Worm (Caenorhabditis elegans) whole organism, L4 larva: Measurements from ENCODE around the gene rpb-2.
A peak's percentile ranks its signal among the peaks of the same experiment; 100 is the strongest.

Source experiments
- D1046.2 ChIP-seq: fragments of 200-800 bp; sonication (Bioruptor generic); IDR thresholded peaks from 2 replicates; pipeline ENCODE4 v1.3.6; 2022; ENCODE audit warnings: missing genetic modification characterization, missing compliant biosample characterization
- F10B5.3 ChIP-seq: sonication (generic microtip); optimal IDR thresholded peaks from 2 replicates; lab custom pipeline; 2016; ENCODE audit warnings: mild to moderate bottlenecking, missing genetic modification characterization, missing compliant biosample characterization
- F37D6.2 ChIP-seq: sonication (generic microtip); optimal IDR thresholded peaks from 2 replicates; lab custom pipeline; 2016; ENCODE audit warnings: mild to moderate bottlenecking, missing genetic modification characterization, missing compliant biosample characterization
- F44E2.7 ChIP-seq: fragments of 200-800 bp; sonication (Bioruptor generic); IDR thresholded peaks from 2 replicates; pipeline ENCODE4 v2.1.2; 2022; ENCODE audit warnings: missing genetic modification characterization, missing compliant biosample characterization
- R02D3.7 ChIP-seq: fragments of 150-350 bp; sonication (generic microtip); optimal IDR thresholded peaks from 3 replicates; lab custom pipeline; 2014; ENCODE audit warnings: missing biosample characterization, missing genetic modification characterization
- T26A8.4 ChIP-seq: fragments of 200-800 bp; sonication (Bioruptor generic); IDR thresholded peaks from 2 replicates; pipeline ENCODE4 v1.3.6; 2022; ENCODE audit warnings: missing genetic modification characterization, missing compliant biosample characterization
- Y105C5A.15 ChIP-seq: fragments of 200-800 bp; sonication (Bioruptor generic); IDR thresholded peaks from 2 replicates; pipeline ENCODE4 v1.3.6; 2022; ENCODE audit warnings: missing genetic modification characterization, missing compliant biosample characterization
- Y48G9A.11 ChIP-seq: fragments of 200-800 bp; sonication (Bioruptor generic); IDR thresholded peaks from 2 replicates; pipeline ENCODE4 v1.3.6; 2022; ENCODE audit warnings: missing genetic modification reagents, missing genetic modification characterization, missing compliant biosample characterization
- ZK546.5 ChIP-seq, 2 experiments: sonication (generic microtip); optimal IDR thresholded peaks; 2 replicates each; lab custom pipeline; 2017; ENCODE audit warnings: missing biosample characterization in 2 of 2, missing genetic modification characterization in 2 of 2
- ctbp-1 ChIP-seq: fragments of 200-800 bp; sonication (Bioruptor generic); IDR thresholded peaks from 2 replicates; pipeline ENCODE4 v1.3.6; 2022; ENCODE audit warnings: missing genetic modification reagents, missing genetic modification characterization, missing compliant biosample characterization
- daf-16 ChIP-seq, 3 experiments: sonication (generic microtip); optimal IDR thresholded peaks; 2 replicates each; lab custom pipeline; 2016 to 2017; ENCODE audit warnings: missing genetic modification characterization in 3 of 3, missing genetic modification reagents in 3 of 3, mild to moderate bottlenecking in 2 of 3, missing compliant biosample characterization in 2 of 3, missing biosample characterization in 1 of 3, moderate library complexity in 1 of 3
- daf-8 ChIP-seq: fragments of 200-800 bp; sonication (Bioruptor generic); IDR thresholded peaks from 2 replicates; pipeline ENCODE4 v1.3.6; 2022; ENCODE audit warnings: missing genetic modification characterization, missing compliant biosample characterization
- duxl-1 ChIP-seq: sonication (generic microtip); optimal IDR thresholded peaks from 2 replicates; lab custom pipeline; 2016; ENCODE audit warnings: mild to moderate bottlenecking, missing genetic modification characterization, moderate library complexity, missing compliant biosample characterization; ENCODE audit not compliant: poor library complexity
- dve-1 ChIP-seq: sonication (generic microtip); optimal IDR thresholded peaks from 2 replicates; lab custom pipeline; 2017; ENCODE audit warnings: antibody characterized with exemption, mild to moderate bottlenecking, missing genetic modification characterization, missing compliant biosample characterization; ENCODE audit not compliant: insufficient read depth
- egl-43 ChIP-seq: fragments of 200-800 bp; sonication (Bioruptor generic); IDR thresholded peaks from 2 replicates; pipeline ENCODE4 v1.3.6; 2022; ENCODE audit warnings: missing genetic modification reagents, missing genetic modification characterization, missing compliant biosample characterization
- fkh-10 ChIP-seq: fragments of 150-350 bp; optimal IDR thresholded peaks from 2 replicates; lab custom pipeline; 2014; ENCODE audit warnings: missing biosample characterization, missing genetic modification reagents, missing genetic modification characterization
- hif-1 ChIP-seq, 2 experiments: sonication (generic microtip); optimal IDR thresholded peaks; 2 replicates each; lab custom pipeline; 2016 to 2017; ENCODE audit warnings: missing compliant biosample characterization in 2 of 2, missing genetic modification characterization in 2 of 2, missing genetic modification reagents in 2 of 2, missing genotype in 2 of 2, mild to moderate bottlenecking in 1 of 2
- hlh-11 ChIP-seq: fragments of 200-800 bp; sonication (Bioruptor generic); optimal IDR thresholded peaks from 2 replicates; lab custom pipeline; 2018; ENCODE audit warnings: mild to moderate bottlenecking, missing genetic modification characterization, missing compliant biosample characterization
- hlh-30 ChIP-seq: sonication (generic microtip); optimal IDR thresholded peaks from 2 replicates; lab custom pipeline; 2017; ENCODE audit warnings: antibody characterized with exemption, mild to moderate bottlenecking, missing genetic modification characterization, missing compliant biosample characterization; ENCODE audit not compliant: insufficient read depth
- hmg-1.1 ChIP-seq: fragments of 200-800 bp; sonication (Bioruptor generic); IDR thresholded peaks from 2 replicates; pipeline ENCODE4 v1.3.6; 2022; ENCODE audit warnings: missing genetic modification reagents, missing genetic modification characterization, missing compliant biosample characterization
- lin-13 ChIP-seq: fragments of 150-350 bp; optimal IDR thresholded peaks from 2 replicates; lab custom pipeline; 2014; ENCODE audit warnings: missing biosample characterization, missing genetic modification reagents, missing genetic modification characterization
- lin-29 ChIP-seq: fragments of 200-800 bp; sonication (Bioruptor generic); IDR thresholded peaks from 2 replicates; pipeline ENCODE4 v1.3.6; 2022; ENCODE audit warnings: missing genetic modification reagents, missing genetic modification characterization, missing compliant biosample characterization
- lin-38 ChIP-seq: fragments of 200-800 bp; sonication (Bioruptor generic); IDR thresholded peaks from 2 replicates; pipeline ENCODE4 v1.3.6; 2022; ENCODE audit warnings: missing genetic modification reagents, missing genetic modification characterization, missing compliant biosample characterization
- madf-5 ChIP-seq, 2 experiments: fragments of 200-800 bp; sonication (Bioruptor generic); IDR thresholded peaks; 2 replicates each; pipeline ENCODE4 v1.3.6; 2022; ENCODE audit warnings: missing compliant biosample characterization in 2 of 2, missing genetic modification characterization in 2 of 2
- mdl-1 ChIP-seq, 2 experiments: fragments of 150-350 bp in 1 of 2; sonication (generic microtip) in 1 of 2; optimal IDR thresholded peaks; 2 replicates each; lab custom pipeline; 2014 to 2017; ENCODE audit warnings: missing biosample characterization in 2 of 2, missing genetic modification characterization in 2 of 2
- mep-1 ChIP-seq: fragments of 150-350 bp; sonication (generic microtip); optimal IDR thresholded peaks from 3 replicates; lab custom pipeline; 2014; ENCODE audit warnings: missing biosample characterization, missing genetic modification characterization
- mes-2 ChIP-seq: sonication (generic microtip); optimal IDR thresholded peaks from 2 replicates; lab custom pipeline; 2016; ENCODE audit warnings: missing genotype, mild to moderate bottlenecking, missing genetic modification characterization, missing compliant biosample characterization; ENCODE audit not compliant: poor library complexity, severe bottlenecking
- mxl-2 ChIP-seq: fragments of 200-800 bp; sonication (Bioruptor generic); conservative IDR thresholded peaks from 2 replicates; pipeline ENCODE4 v1.3.6; 2022; ENCODE audit warnings: missing genetic modification reagents, missing genetic modification characterization, missing compliant biosample characterization
- mxl-3 ChIP-seq: fragments of 200-800 bp; sonication (Bioruptor generic); optimal IDR thresholded peaks from 2 replicates; lab custom pipeline; 2018; ENCODE audit warnings: mild to moderate bottlenecking, missing genetic modification characterization, missing compliant biosample characterization
- nhr-10 ChIP-seq: fragments of 150-350 bp; optimal IDR thresholded peaks from 2 replicates; lab custom pipeline; 2014; ENCODE audit warnings: missing biosample characterization, missing genetic modification characterization
- nhr-102 ChIP-seq: sonication (generic microtip); optimal IDR thresholded peaks from 2 replicates; lab custom pipeline; 2016; ENCODE audit warnings: mild to moderate bottlenecking, missing genetic modification characterization, moderate library complexity, missing compliant biosample characterization
- nhr-28 ChIP-seq: fragments of 150-350 bp; optimal IDR thresholded peaks from 2 replicates; lab custom pipeline; 2014; ENCODE audit warnings: missing biosample characterization, missing genetic modification characterization
- nhr-48 ChIP-seq: sonication (generic microtip); optimal IDR thresholded peaks from 2 replicates; lab custom pipeline; 2016; ENCODE audit warnings: mild to moderate bottlenecking, missing genetic modification characterization, missing compliant biosample characterization
- nhr-77 ChIP-seq: fragments of 150-350 bp; optimal IDR thresholded peaks from 2 replicates; lab custom pipeline; 2014; ENCODE audit warnings: missing biosample characterization, missing genetic modification characterization
- pha-4 ChIP-seq, 2 experiments: fragments of 150-350 bp in 1 of 2; fragments of 200-800 bp in 1 of 2; sonication (Bioruptor generic) in 1 of 2; IDR thresholded peaks in 1 of 2; optimal IDR thresholded peaks in 1 of 2; 2 replicates each; pipeline versions ENCODE4 v1.3.6 to Lab custom; 2014 to 2022; ENCODE audit warnings: missing genetic modification characterization in 2 of 2, missing genetic modification reagents in 2 of 2, missing biosample characterization in 1 of 2, missing compliant biosample characterization in 1 of 2
- rbr-2 ChIP-seq: sonication (generic microtip); optimal IDR thresholded peaks from 2 replicates; lab custom pipeline; 2016; ENCODE audit warnings: missing genotype, missing genetic modification characterization, missing compliant biosample characterization
- set-16 ChIP-seq: fragments of 200-800 bp; sonication (Bioruptor generic); IDR thresholded peaks from 2 replicates; pipeline ENCODE4 v1.3.6; 2022; ENCODE audit warnings: missing genetic modification reagents, missing genetic modification characterization, missing compliant biosample characterization
- snpc-1.2 ChIP-seq: fragments of 200-800 bp; sonication (Bioruptor generic); IDR thresholded peaks from 2 replicates; pipeline ENCODE4 v1.3.6; 2022; ENCODE audit warnings: missing genetic modification reagents, missing genetic modification characterization, missing compliant biosample characterization
- snpc-4 ChIP-seq: fragments of 150-350 bp; optimal IDR thresholded peaks from 2 replicates; lab custom pipeline; 2014; ENCODE audit warnings: missing biosample characterization, missing genetic modification characterization
- tag-97 ChIP-seq: fragments of 200-800 bp; sonication (Bioruptor generic); IDR thresholded peaks from 2 replicates; pipeline ENCODE4 v1.3.6; 2022; ENCODE audit warnings: missing genetic modification characterization, missing compliant biosample characterization
- tra-1 ChIP-seq: fragments of 200-800 bp; sonication (Bioruptor generic); IDR thresholded peaks from 2 replicates; pipeline ENCODE4 v1.3.6; 2022; ENCODE audit warnings: missing genetic modification reagents, missing genetic modification characterization, missing compliant biosample characterization
- unc-39 ChIP-seq: sonication (generic microtip); optimal IDR thresholded peaks from 2 replicates; lab custom pipeline; 2017; ENCODE audit warnings: missing biosample characterization, missing genetic modification characterization
- unc-62 ChIP-seq, 3 experiments: fragments of 150-350 bp in 1 of 3; sonication (generic microtip); optimal IDR thresholded peaks in 2 of 3; peaks in 1 of 3; 1 replicate in 1 of 3; 2 replicates in 2 of 3; lab custom pipeline; 2014 to 2017; ENCODE audit warnings: missing biosample characterization in 3 of 3, missing genetic modification characterization in 3 of 3, missing genetic modification reagents in 3 of 3, missing genotype in 1 of 3
- zfp-3 ChIP-seq: fragments of 200-800 bp; sonication (Bioruptor generic); conservative IDR thresholded peaks from 2 replicates; pipeline ENCODE4 v1.3.6; 2022; ENCODE audit warnings: missing genetic modification reagents, missing genetic modification characterization, missing compliant biosample characterization
- zip-11 ChIP-seq: fragments of 200-800 bp; sonication (Bioruptor generic); IDR thresholded peaks from 2 replicates; pipeline ENCODE4 v1.3.6; 2022; ENCODE audit warnings: missing genetic modification characterization, missing compliant biosample characterization
- zip-2 ChIP-seq: fragments of 150-350 bp; optimal IDR thresholded peaks from 2 replicates; lab custom pipeline; 2014; ENCODE audit warnings: missing biosample characterization, missing genetic modification characterization

rpb-2 gene

DNA sequence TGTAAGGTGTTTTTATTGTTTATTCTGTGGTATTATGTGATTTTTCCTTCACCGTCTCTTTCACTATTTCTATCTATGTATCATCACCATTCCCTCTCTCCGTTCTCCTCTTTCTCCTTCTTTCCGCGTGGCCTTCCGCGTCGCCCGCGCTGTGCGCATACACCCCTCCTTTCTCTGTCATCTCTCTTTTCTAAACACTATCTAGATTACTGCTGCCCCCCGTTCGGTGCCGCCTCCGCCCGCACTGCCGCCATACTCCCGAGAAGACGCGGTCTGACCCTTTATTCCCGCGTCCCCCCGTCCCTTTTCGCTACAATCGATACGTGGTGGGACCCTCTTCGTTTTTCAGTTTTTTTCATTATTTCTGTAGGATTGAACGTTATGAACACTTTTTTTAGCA is 9.3 kb downstream of the rpb-2 start (continued):
- TF ChIP-seq madf-5 (GFP tag; IDR thresholded peaks at IDR 0.05; lab: Robert Waterston, UW) (no peak), F44E2.7 (GFP tag; lab: Robert Waterston, UW) (no peak), zip-2 (no peak), unc-39 (tag; lab: Kevin White, UChicago) (no peak), fkh-10 (GFP tag; lab: Kevin White, UChicago) (no peak), hlh-30 (tag; lab: Kevin White, UChicago) (peak; percentile 33), R02D3.7 (tag; lab: Kevin White, UChicago) (no peak), snpc-1.2 (GFP tag; lab: Robert Waterston, UW) (0 out of 2 replicates have a peak, but pooled peaks have one; percentile 17), lin-29 (no peak), mdl-1 (tag; optimal IDR thresholded peaks at IDR 0.05; lab: Kevin White, UChicago) (peak; percentile 23 to 55), nhr-102 (tag; lab: Kevin White, UChicago) (no peak), hlh-11 (peak; percentile 47), mxl-2 (GFP tag; lab: Robert Waterston, UW) (no peak), Y105C5A.15 (GFP tag; lab: Robert Waterston, UW) (no peak), nhr-77 (tag; lab: Kevin White, UChicago) (no peak), dve-1 (no peak), mep-1 (tag; lab: Kevin White, UChicago) (no peak), hmg-1.1 (GFP tag; lab: Robert Waterston, UW) (peak; percentile 41), tag-97 (GFP tag; lab: Robert Waterston, UW) (no peak), F37D6.2 (tag; lab: Kevin White, UChicago) (no peak), mxl-3 (GFP tag; lab: Kevin White, UChicago) (peak; percentile 30), nhr-10 (tag; lab: Kevin White, UChicago) (no peak), nhr-48 (no peak), duxl-1 (tag; lab: Kevin White, UChicago) (no peak), rbr-2 (tag; lab: Kevin White, UChicago) (no peak), T26A8.4 (GFP tag; lab: Robert Waterston, UW) (peak; percentile 25), ZK546.5 (tag; optimal IDR thresholded peaks at IDR 0.05; lab: Kevin White, UChicago) (no peak), zip-11 (GFP tag; lab: Robert Waterston, UW) (no peak), F10B5.3 (tag; lab: Kevin White, UChicago) (no peak), daf-16 (GFP tag; optimal IDR thresholded peaks at IDR 0.05; lab: Kevin White, UChicago) (no peak), daf-16 (tag; optimal IDR thresholded peaks at IDR 0.05; lab: Kevin White, UChicago) (peak; percentile 29), lin-38 (GFP tag; lab: Robert Waterston, UW) (no peak), set-16 (GFP tag; lab: Robert Waterston, UW) (peak; percentile 81), mes-2 (tag; lab: Kevin White, UChicago) (peak; percentile 22), unc-62 (GFP tag; optimal IDR thresholded peaks at IDR 0.05 in 1 of 2; lab: Kevin White, UChicago) (no peak), unc-62 (tag; optimal IDR thresholded peaks at IDR 0.05; lab: Kevin White, UChicago) (no peak), pha-4 (GFP tag; IDR thresholded peaks at IDR 0.05; lab: Robert Waterston, UW) (0 out of 2 replicates have a peak, but pooled peaks have one; percentile 19), pha-4 (tag; optimal IDR thresholded peaks at IDR 0.05; lab: Kevin White, UChicago) (no peak)

DNA sequence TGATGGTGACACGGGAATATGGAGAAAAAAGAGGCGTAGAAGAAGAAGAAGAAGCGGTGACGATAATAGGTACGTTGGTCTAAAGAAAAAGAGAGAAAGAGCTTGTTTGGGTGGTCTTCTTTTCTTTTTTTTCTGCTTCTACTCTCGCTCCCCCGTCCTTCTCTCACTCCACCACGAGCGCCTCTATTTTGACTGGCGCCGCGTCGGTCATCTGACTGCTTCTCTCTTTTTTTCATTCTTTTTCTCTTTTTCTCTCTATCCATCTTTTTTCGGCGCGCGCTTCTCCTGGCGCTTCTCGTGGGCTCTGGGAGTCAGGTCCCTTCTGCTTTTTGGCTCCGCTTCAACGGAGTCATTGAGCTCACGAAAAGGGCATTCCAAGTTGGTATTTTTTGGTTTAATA is 11.0 kb downstream of the rpb-2 start:
- TF ChIP-seq fkh-10 (GFP tag; lab: Kevin White, UChicago) (peak; percentile 23), tag-97 (GFP tag; lab: Robert Waterston, UW) (no peak), ctbp-1 (GFP tag; lab: Robert Waterston, UW) (0 out of 2 replicates have a peak, but pooled peaks have one; percentile 25), mdl-1 (tag; optimal IDR thresholded peaks at IDR 0.05; lab: Kevin White, UChicago) (peak; percentile 59 to 86), F37D6.2 (tag; lab: Kevin White, UChicago) (peak; percentile 7), Y48G9A.11 (GFP tag; lab: Robert Waterston, UW) (no peak), D1046.2 (GFP tag; lab: Robert Waterston, UW) (no peak), hif-1 (tag; optimal IDR thresholded peaks at IDR 0.05; lab: Kevin White, UChicago) (peak in 1 of 2 experiments; percentile 62), dve-1 (peak; percentile 13), tra-1 (GFP tag; lab: Robert Waterston, UW) (peak; percentile 54; the same call in 1 of the 2 replicates), hmg-1.1 (GFP tag; lab: Robert Waterston, UW) (peak; percentile 68), snpc-4 (no peak), unc-62 (GFP tag; optimal IDR thresholded peaks at IDR 0.05 in 1 of 2; lab: Kevin White, UChicago) (peak in 1 of 2 experiments; percentile 83), unc-62 (tag; optimal IDR thresholded peaks at IDR 0.05; lab: Kevin White, UChicago) (no peak), daf-8 (GFP tag; lab: Robert Waterston, UW) (no peak), zfp-3 (GFP tag; lab: Robert Waterston, UW) (no peak), lin-13 (GFP tag; lab: Kevin White, UChicago) (no peak), rbr-2 (tag; lab: Kevin White, UChicago) (peak; percentile 63), nhr-28 (tag; lab: Kevin White, UChicago) (no peak), nhr-77 (tag; lab: Kevin White, UChicago) (no peak), egl-43 (GFP tag; lab: Robert Waterston, UW) (peak; percentile 56; the same call in 1 of the 2 replicates)
